Worm (Caenorhabditis elegans): ENCODE measurements around the gene ZK1010.8.
A peak's percentile ranks its signal among the peaks of the same experiment; 100 is the strongest.

ZK1010.8 gene

ce11 chrIII:13000457-13000856 is at the start of gene ZK1010.8:
TSS of gene ZK1010.8 (minus strand) at chrIII:13000670.
- TF ChIP-seq F49E8.2 (tag; optimal IDR thresholded peaks at IDR 0.05; ENCODE audit: insufficient read depth) = no peak
- TF ChIP-seq Y56A3A.18 (GFP tag; IDR thresholded peaks at IDR 0.05) = no peak
- TF ChIP-seq F37B4.10 (GFP tag; IDR thresholded peaks at IDR 0.05) = no peak
- TF ChIP-seq hlh-12 (tag; optimal IDR thresholded peaks at IDR 0.05) = no peak

ce11 chrIII:13049956-13050355 is 49.5 kb upstream of the ZK1010.8 start:
- TF ChIP-seq hlh-12 (tag; optimal IDR thresholded peaks at IDR 0.05) = no peak
- no peak for TF ChIP-seq chd-7 (tag; optimal IDR thresholded peaks at IDR 0.05)
- TF ChIP-seq somi-1 (GFP tag; optimal IDR thresholded peaks at IDR 0.05) = no peak

- no peak for TF ChIP-seq B0261.1 (tag; optimal IDR thresholded peaks at IDR 0.05)
- TF ChIP-seq die-1 (tag; optimal IDR thresholded peaks at IDR 0.05) = no peak
- TF ChIP-seq somi-1 (GFP tag; optimal IDR thresholded peaks at IDR 0.05) = no peak
- TF ChIP-seq gei-17 (GFP tag; optimal IDR thresholded peaks at IDR 0.05) = no peak
- TF ChIP-seq snpc-4 (GFP tag; optimal IDR thresholded peaks at IDR 0.05) = no peak
- no peak for TF ChIP-seq snpc-4 (tag; optimal IDR thresholded peaks at IDR 0.05)
- TF ChIP-seq hrde-1 (tag; optimal IDR thresholded peaks at IDR 0.05; ENCODE audit: borderline replicate concordance) = no peak
- TF ChIP-seq him-1 (tag; optimal IDR thresholded peaks at IDR 0.05) = no peak
- no peak for TF ChIP-seq B0035.1 (tag; optimal IDR thresholded peaks at IDR 0.05)
- TF ChIP-seq ama-1 (optimal IDR thresholded peaks at IDR 0.05) = no peak
- no peak for TF ChIP-seq ama-1 (GFP tag; optimal IDR thresholded peaks at IDR 0.05)
- TF ChIP-seq hsf-1 (GFP tag; IDR thresholded peaks at IDR 0.05) = no peak
- TF ChIP-seq F10E7.11 (tag; optimal IDR thresholded peaks at IDR 0.05) = no peak
- TF ChIP-seq akir-1 (GFP tag; optimal IDR thresholded peaks at IDR 0.05) = no peak
- no peak for TF ChIP-seq cebp-1 (GFP tag; IDR thresholded peaks at IDR 0.05)
- TF ChIP-seq cebp-1 (tag; optimal IDR thresholded peaks at IDR 0.05) = no peak
- no peak for TF ChIP-seq tbp1 (GFP tag; optimal IDR thresholded peaks at IDR 0.05)
- TF ChIP-seq K11D2.4 (GFP tag; IDR thresholded peaks at IDR 0.05) = no peak
- no peak for TF ChIP-seq lin-35 (GFP tag; optimal IDR thresholded peaks at IDR 0.05)
- TF ChIP-seq ceh-40 (GFP tag; IDR thresholded peaks at IDR 0.05) = no peak
- no peak for TF ChIP-seq dox-1 (GFP tag; IDR thresholded peaks at IDR 0.05)
- TF ChIP-seq nfya-1 (tag; optimal IDR thresholded peaks at IDR 0.05; ENCODE audit: borderline replicate concordance, insufficient read depth) = no peak
- no peak for TF ChIP-seq F23B12.7 (tag; optimal IDR thresholded peaks at IDR 0.05; ENCODE audit: insufficient read depth)
Observed at ce11 chrIII:13039739-13040138, 39.3 kb upstream of the ZK1010.8 start, which contains the start of gene F54F12.2. TSS of gene F54F12.2 (plus strand) at chrIII:13040039.

- TF ChIP-seq egl-18 (GFP tag; IDR thresholded peaks at IDR 0.05) (no peak; the same call in 1 of the 2 replicates), chd-7 (tag; optimal IDR thresholded peaks at IDR 0.05) (no peak), Y67H2A.10 (GFP tag; conservative IDR thresholded peaks at IDR 0.05) (0 out of 2 replicates have a peak, but pooled peaks have one; percentile 6), mes-4 (tag; optimal IDR thresholded peaks at IDR 0.05) (no peak), hsf-1 (GFP tag; IDR thresholded peaks at IDR 0.05) (no peak), somi-1 (GFP tag; optimal IDR thresholded peaks at IDR 0.05) (no peak), snpc-1.1 (tag; optimal IDR thresholded peaks at IDR 0.05; ENCODE audit: insufficient read depth) (no peak), ceh-91 (GFP tag; IDR thresholded peaks at IDR 0.05) (0 out of 2 replicates have a peak, but pooled peaks have one; percentile 15), xnd-1 (tag; optimal IDR thresholded peaks at IDR 0.05) (no peak), lsl-1 (GFP tag; optimal IDR thresholded peaks at IDR 0.05) (no peak), unc-130 (GFP tag; optimal IDR thresholded peaks at IDR 0.05) (no peak), snpc-4 (GFP tag; optimal IDR thresholded peaks at IDR 0.05) (no peak), snpc-4 (tag; optimal IDR thresholded peaks at IDR 0.05) (no peak), lin-26 (GFP tag; IDR thresholded peaks at IDR 0.05) (0 out of 2 replicates have a peak, but pooled peaks have one; percentile 30), madf-3 (GFP tag; IDR thresholded peaks at IDR 0.05) (0 out of 2 replicates have a peak, but pooled peaks have one; percentile 37), F10E7.11 (tag; optimal IDR thresholded peaks at IDR 0.05) (no peak), mxl-1 (tag; optimal IDR thresholded peaks at IDR 0.05) (no peak), pbrm-1 (GFP tag; IDR thresholded peaks at IDR 0.05) (no peak), ceh-58 (GFP tag; IDR thresholded peaks at IDR 0.05) (peak; percentile 71; the same call in 1 of the 2 replicates), F23B12.7 (tag; optimal IDR thresholded peaks at IDR 0.05; ENCODE audit: insufficient read depth) (no peak), hmg-20 (GFP tag; IDR thresholded peaks at IDR 0.05) (no peak), lin-54 (GFP tag; optimal IDR thresholded peaks at IDR 0.05) (no peak)
Observed at ce11 chrIII:13032429-13033018, 32.1 kb upstream of the ZK1010.8 start.
